Worm (Caenorhabditis elegans): ENCODE results near the gene acc-1.

ce11 chrIV:9697869-9698268 lies 40.0 kb downstream of the acc-1 start:
- no peak for TF ChIP-seq ztf-11 (tag; optimal IDR thresholded peaks at IDR 0.05)
- no peak for TF ChIP-seq unc-62 (GFP tag; optimal IDR thresholded peaks at IDR 0.05)
- no peak for TF ChIP-seq ceh-43 (GFP tag; optimal IDR thresholded peaks at IDR 0.05)
- TF ChIP-seq tbx-8 (GFP tag; optimal IDR thresholded peaks at IDR 0.05): no peak
- TF ChIP-seq snpc-4 (tag; optimal IDR thresholded peaks at IDR 0.05): no peak
- no peak for TF ChIP-seq nhr-237 (tag; optimal IDR thresholded peaks at IDR 0.05)
- no peak for TF ChIP-seq mls-2 (tag; optimal IDR thresholded peaks at IDR 0.05)
- TF ChIP-seq nhr-12 (tag; optimal IDR thresholded peaks at IDR 0.05): no peak
- no peak for TF ChIP-seq elt-1 (tag; optimal IDR thresholded peaks at IDR 0.05; ENCODE audit: borderline replicate concordance, insufficient read depth)
- TF ChIP-seq sptf-1 (tag; optimal IDR thresholded peaks at IDR 0.05): no peak
- no peak for TF ChIP-seq pha-4 (tag; optimal IDR thresholded peaks at IDR 0.05)
- TF ChIP-seq mab-5 (tag; optimal IDR thresholded peaks at IDR 0.05): no peak
- TF ChIP-seq ces-1 (GFP tag; optimal IDR thresholded peaks at IDR 0.05): no peak
- no peak for TF ChIP-seq blmp-1 (tag; optimal IDR thresholded peaks at IDR 0.05)
